ENCODE assay signal across 1 fruit fly cellular context in the genomic region with DNA sequence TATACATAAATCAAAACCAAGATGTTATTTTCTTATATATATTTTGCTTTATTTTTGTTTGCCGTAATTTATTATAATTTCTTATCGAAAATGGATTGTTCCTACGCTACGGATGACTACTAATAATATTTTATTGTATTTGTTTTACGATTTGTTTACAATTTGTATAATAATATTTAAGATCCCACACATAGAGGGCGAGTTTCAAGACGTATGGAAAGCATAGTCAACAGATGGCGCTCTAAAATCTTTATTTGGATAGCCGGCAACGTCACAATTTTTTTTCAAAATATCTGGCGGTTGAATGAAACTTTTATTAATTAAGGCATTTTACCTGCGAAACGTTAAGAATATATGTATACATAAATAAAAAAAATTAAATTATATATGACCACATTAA.
TF ChIP-seq lines count a peak whose summit lies in the region.

No protein-coding gene starts in this region.

TF ChIP-seq in whole organism, embryonic, 481 proteins besides CTCF, POLR2A, EP300 and RAD21 (continued from another document):
- TF ChIP-seq CG12155 (GFP tag; optimal IDR thresholded peaks at IDR 0.05; lab: Kevin White, UChicago) (peak; percentile 1), disco-r (GFP tag; optimal IDR thresholded peaks at IDR 0.05; lab: Kevin White, UChicago) (no peak), CG5245 (GFP tag; optimal IDR thresholded peaks at IDR 0.05; lab: Kevin White, UChicago) (peak; percentile 36), TFAM (GFP tag; optimal IDR thresholded peaks at IDR 0.05; lab: Kevin White, UChicago) (no peak), Bgb (GFP tag; IDR thresholded peaks at IDR 0.05; lab: Robert Waterston, UW; ENCODE audit: partially characterized antibody) (peak; percentile 42; the same call in 1 of the 2 replicates), h (optimal IDR thresholded peaks at IDR 0.05; lab: Kevin White, UChicago) (no peak), NC2α (GFP tag; optimal IDR thresholded peaks at IDR 0.05; lab: Kevin White, UChicago) (no peak), gem (tag; optimal IDR thresholded peaks at IDR 0.05; lab: Kevin White, UChicago) (peak; percentile 56), Ptx1 (GFP tag; IDR thresholded peaks at IDR 0.05; lab: Robert Waterston, UW) (peak; percentile 46; the same call in 1 of the 2 replicates), salm (tag; optimal IDR thresholded peaks at IDR 0.05; lab: Kevin White, UChicago) (peak; percentile 67), CG17359 (tag; optimal IDR thresholded peaks at IDR 0.05; lab: Kevin White, UChicago) (peak; percentile 14), CG10267 (tag; optimal IDR thresholded peaks at IDR 0.05; lab: Kevin White, UChicago) (peak; percentile 42), CG4424 (GFP tag; optimal IDR thresholded peaks at IDR 0.05; lab: Kevin White, UChicago) (peak; percentile 22), CG14441 (GFP tag; IDR thresholded peaks at IDR 0.05; lab: Robert Waterston, UW) (0 out of 2 replicates have a peak, but pooled peaks have one; percentile 6), ind (GFP tag; optimal IDR thresholded peaks at IDR 0.05; lab: Kevin White, UChicago) (peak; percentile 21), sug (tag; optimal IDR thresholded peaks at IDR 0.05; lab: Kevin White, UChicago) (peak; percentile 66), HHEX (GFP tag; optimal IDR thresholded peaks at IDR 0.05; lab: Kevin White, UChicago) (no peak), pita (GFP tag; optimal IDR thresholded peaks at IDR 0.05; lab: Kevin White, UChicago) (peak; percentile 17), CHES-1-like (GFP tag; optimal IDR thresholded peaks at IDR 0.05; lab: Kevin White, UChicago) (no peak), Dip2 (GFP tag; IDR thresholded peaks at IDR 0.05; lab: Robert Waterston, UW) (peak; percentile 98), br (optimal IDR thresholded peaks at IDR 0.05; lab: Kevin White, UChicago) (no peak), kay (GFP tag; optimal IDR thresholded peaks at IDR 0.05; lab: Kevin White, UChicago) (peak; percentile 8), Side (GFP tag; optimal IDR thresholded peaks at IDR 0.05; lab: Kevin White, UChicago) (no peak), CG14014 (GFP tag; IDR thresholded peaks at IDR 0.05; lab: Robert Waterston, UW) (no peak), CG12659 (GFP tag; optimal IDR thresholded peaks at IDR 0.05; lab: Kevin White, UChicago) (peak; percentile 61), CG12744 (GFP tag; optimal IDR thresholded peaks at IDR 0.05; lab: Kevin White, UChicago) (no peak), ase (GFP tag; IDR thresholded peaks at IDR 0.05; lab: Robert Waterston, UW) (no peak), croc (GFP tag; conservative IDR thresholded peaks at IDR 0.05; lab: Robert Waterston, UW) (no peak), odd (GFP tag; optimal IDR thresholded peaks at IDR 0.05; lab: Kevin White, UChicago) (no peak), CG7372 (GFP tag; IDR thresholded peaks at IDR 0.05; lab: Robert Waterston, UW) (peak; percentile 13; the same call in 1 of the 2 replicates), Sry-β (GFP tag; optimal IDR thresholded peaks at IDR 0.05; lab: Kevin White, UChicago) (no peak), phol (tag; optimal IDR thresholded peaks at IDR 0.05; lab: Kevin White, UChicago) (peak; percentile 15), H2.0 (GFP tag; IDR thresholded peaks at IDR 0.05; lab: Robert Waterston, UW) (no peak), CG2199 (GFP tag; IDR thresholded peaks at IDR 0.05; lab: Robert Waterston, UW) (peak; percentile 93), Ets65A (GFP tag; lab: Kevin White, UChicago) (peak; percentile 91), CG14965 (GFP tag; optimal IDR thresholded peaks at IDR 0.05; lab: Kevin White, UChicago; ENCODE audit: borderline replicate concordance) (no peak)
